Fruit fly (Drosophila melanogaster): ENCODE measurements around the gene Yp3.
A peak's percentile ranks its signal among the peaks of the same experiment; 100 is the strongest.

dm6 chrX:13779696-13780095 is 20.4 kb downstream of the Yp3 start:
- TF ChIP-seq CG7045 (GFP tag; optimal IDR thresholded peaks at IDR 0.05), result peak; percentile 33
- peak; percentile 40 for TF ChIP-seq bab1 (GFP tag; optimal IDR thresholded peaks at IDR 0.05)
- TF ChIP-seq Hr96 (GFP tag; optimal IDR thresholded peaks at IDR 0.05), result no peak
- TF ChIP-seq CG11617 (GFP tag; optimal IDR thresholded peaks at IDR 0.05), result peak; percentile 69
